Fruit fly (Drosophila melanogaster) whole organism, adult: ENCODE data around the gene Zpr1.

Experiments
- CG11617 ChIP-seq: fragments of 200-800 bp; sonication (Bioruptor generic); optimal IDR thresholded peaks from 2 replicates; lab custom pipeline; 2017; ENCODE audit warnings: mild to moderate bottlenecking, missing biosample characterization, missing genetic modification reagents, missing genetic modification characterization
- CG12768 ChIP-seq: fragments of 200-800 bp; sonication (Bioruptor generic); optimal IDR thresholded peaks from 2 replicates; lab custom pipeline; 2017; ENCODE audit warnings: missing biosample characterization, missing genetic modification characterization, mild to moderate bottlenecking, moderate library complexity, missing genetic modification reagents
- CG14711 ChIP-seq: fragments of 200-800 bp; sonication (Bioruptor generic); optimal IDR thresholded peaks from 2 replicates; lab custom pipeline; 2018; ENCODE audit warnings: missing biosample characterization, mild to moderate bottlenecking, missing genetic modification characterization, moderate library complexity
- CG1620 ChIP-seq: fragments of 200-800 bp; sonication (Bioruptor generic); optimal IDR thresholded peaks from 2 replicates; lab custom pipeline; 2016; ENCODE audit warnings: missing biosample characterization, missing genetic modification characterization
- CG33017 ChIP-seq: fragments of 200-800 bp; sonication (Bioruptor generic); optimal IDR thresholded peaks from 2 replicates; lab custom pipeline; 2018; ENCODE audit warnings: missing biosample characterization, mild to moderate bottlenecking, missing genetic modification characterization, moderate library complexity
- CG5204 ChIP-seq: fragments of 200-800 bp; sonication (Bioruptor generic); optimal IDR thresholded peaks from 2 replicates; lab custom pipeline; 2016; ENCODE audit warnings: missing biosample characterization, missing genetic modification characterization
- CG7045 ChIP-seq: fragments of 200-800 bp; sonication (Bioruptor generic); optimal IDR thresholded peaks from 2 replicates; lab custom pipeline; 2017; ENCODE audit warnings: missing biosample characterization, mild to moderate bottlenecking, missing genetic modification characterization
- CG7101 ChIP-seq: fragments of 200-800 bp; sonication (Bioruptor generic); optimal IDR thresholded peaks from 2 replicates; lab custom pipeline; 2018; ENCODE audit warnings: missing biosample characterization, mild to moderate bottlenecking, missing genetic modification characterization, moderate library complexity
- Clk ChIP-seq: fragments of 200-800 bp; sonication (Bioruptor generic); optimal IDR thresholded peaks from 2 replicates; lab custom pipeline; 2017; ENCODE audit warnings: missing biosample characterization, missing genetic modification characterization
- Crg-1 ChIP-seq: fragments of 200-800 bp; sonication (Bioruptor generic); optimal IDR thresholded peaks from 2 replicates; lab custom pipeline; 2016; ENCODE audit warnings: missing biosample characterization, missing genetic modification characterization
- Hr96 ChIP-seq: fragments of 200-800 bp; sonication (Bioruptor generic); optimal IDR thresholded peaks from 2 replicates; lab custom pipeline; 2016; ENCODE audit warnings: missing biosample characterization, missing genetic modification characterization
- Mnt ChIP-seq: fragments of 200-800 bp; sonication (Bioruptor generic); optimal IDR thresholded peaks from 2 replicates; lab custom pipeline; 2016; ENCODE audit warnings: missing biosample characterization, mild to moderate bottlenecking, missing genetic modification characterization
- bab1 ChIP-seq: fragments of 200-800 bp; sonication (Bioruptor generic); optimal IDR thresholded peaks from 3 replicates; lab custom pipeline; 2019; ENCODE audit warnings: missing biosample characterization, mild to moderate bottlenecking, missing genetic modification characterization, moderate library complexity
- cic ChIP-seq: fragments of 200-800 bp; sonication (Bioruptor generic); optimal IDR thresholded peaks from 2 replicates; lab custom pipeline; 2017; ENCODE audit warnings: missing biosample characterization, mild to moderate bottlenecking, missing genetic modification characterization, moderate library complexity
- cnc ChIP-seq, 2 experiments: fragments of >200 bp; optimal IDR thresholded peaks; 2 replicates each; lab custom pipeline; 2017
- kay ChIP-seq: fragments of 200-800 bp; sonication (Bioruptor generic); peaks from one replicate; lab custom pipeline; 2016; ENCODE audit warnings: missing biosample characterization, missing genetic modification characterization, borderline replicate concordance
- ovo ChIP-seq: fragments of 200-800 bp; sonication (Bioruptor generic); optimal IDR thresholded peaks from 2 replicates; lab custom pipeline; 2016; ENCODE audit warnings: missing biosample characterization, missing genetic modification characterization
- pad ChIP-seq: fragments of 200-800 bp; sonication (Bioruptor generic); optimal IDR thresholded peaks from 3 replicates; lab custom pipeline; 2017; ENCODE audit warnings: missing biosample characterization, missing genetic modification characterization, mild to moderate bottlenecking, moderate library complexity, missing genetic modification reagents
- tj ChIP-seq: fragments of 200-800 bp; sonication (Bioruptor generic); optimal IDR thresholded peaks from 3 replicates; lab custom pipeline; 2017; ENCODE audit warnings: missing biosample characterization, mild to moderate bottlenecking, missing genetic modification characterization, moderate library complexity
- toe ChIP-seq: fragments of 200-800 bp; sonication (Bioruptor generic); optimal IDR thresholded peaks from 2 replicates; lab custom pipeline; 2016; ENCODE audit warnings: missing biosample characterization, missing genetic modification characterization

The Zpr1 gene

DNA sequence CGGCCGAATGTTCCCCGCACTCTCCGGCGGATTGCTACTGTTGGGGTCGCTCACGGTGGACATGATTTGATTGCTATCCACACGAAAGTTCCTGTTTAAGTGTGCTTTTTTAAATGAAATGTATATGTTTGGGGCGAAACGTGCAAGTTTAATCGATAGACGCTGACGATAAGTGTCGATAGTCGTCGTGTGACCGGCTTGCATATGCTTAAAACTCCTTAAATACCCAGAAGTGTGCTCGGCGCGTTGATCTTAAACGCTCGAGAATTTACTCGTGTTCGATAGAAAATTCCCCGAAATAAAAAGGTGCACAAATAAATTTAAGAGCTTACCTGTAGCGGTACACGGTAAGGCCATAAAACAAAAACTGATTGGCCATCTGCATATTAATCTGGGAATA is at the start of gene Zpr1, which contains the start of gene CG44532:
Gene Zpr1 (minus strand): TSS at position 179 of the 400 bp plus-strand sequence.
Gene CG44532 (plus strand): TSS at position 181 of the 400 bp plus-strand sequence.
- no peak for TF ChIP-seq CG7045 (GFP tag; lab: Kevin White, UChicago)
- no peak for TF ChIP-seq pad (GFP tag; lab: Kevin White, UChicago)
- peak; percentile 63 for TF ChIP-seq Mnt (GFP tag; lab: Kevin White, UChicago)

- TF ChIP-seq CG33017 (tag; lab: Kevin White, UChicago), result no peak
- TF ChIP-seq CG14711 (tag; lab: Kevin White, UChicago), result no peak
- no peak for TF ChIP-seq kay (GFP tag; lab: Kevin White, UChicago)
- no peak for TF ChIP-seq CG7101 (tag; lab: Kevin White, UChicago)
- no peak for TF ChIP-seq CG7045 (GFP tag; lab: Kevin White, UChicago)
- no peak for TF ChIP-seq Hr96 (GFP tag; lab: Kevin White, UChicago)
- TF ChIP-seq cic (GFP tag; lab: Kevin White, UChicago), result no peak
- no peak for TF ChIP-seq cnc (optimal IDR thresholded peaks at IDR 0.05; lab: Kevin White, UChicago)
- no peak for TF ChIP-seq tj
- no peak for TF ChIP-seq Clk (GFP tag; lab: Kevin White, UChicago)
- TF ChIP-seq CG11617 (GFP tag; lab: Kevin White, UChicago), result no peak
- TF ChIP-seq toe (GFP tag; lab: Kevin White, UChicago), result no peak
- TF ChIP-seq CG5204, result no peak
- TF ChIP-seq bab1 (GFP tag; lab: Kevin White, UChicago), result no peak
- no peak for TF ChIP-seq Mnt (GFP tag; lab: Kevin White, UChicago)
- no peak for TF ChIP-seq ovo (GFP tag; lab: Kevin White, UChicago)
- TF ChIP-seq pad (GFP tag; lab: Kevin White, UChicago), result no peak
Measured at dm6 chrX:9210787-9211186, 48.9 kb upstream of the Zpr1 start, which contains the start of gene SmydA-9. Gene SmydA-9 (minus strand): TSS chrX:9210887.

- TF ChIP-seq ovo (GFP tag; lab: Kevin White, UChicago), result peak; percentile 45
- TF ChIP-seq Crg-1 (GFP tag; lab: Kevin White, UChicago), result peak; percentile 61
- peak; percentile 71 for TF ChIP-seq cic (GFP tag; lab: Kevin White, UChicago)
- peak; percentile 84 for TF ChIP-seq CG7045 (GFP tag; lab: Kevin White, UChicago)
- peak; percentile 62 for TF ChIP-seq bab1 (GFP tag; lab: Kevin White, UChicago)
- TF ChIP-seq Clk (GFP tag; lab: Kevin White, UChicago), result peak; percentile 43
- peak; percentile 76 for TF ChIP-seq CG12768 (GFP tag; lab: Kevin White, UChicago)
- peak; percentile 22 for TF ChIP-seq toe (GFP tag; lab: Kevin White, UChicago)
- peak; percentile 65 for TF ChIP-seq CG1620
- TF ChIP-seq CG33017 (tag; lab: Kevin White, UChicago), result peak; percentile 83
- no peak for TF ChIP-seq cnc (optimal IDR thresholded peaks at IDR 0.05; lab: Kevin White, UChicago)
- TF ChIP-seq tj, result peak; percentile 80
- peak; percentile 39 for TF ChIP-seq Hr96 (GFP tag; lab: Kevin White, UChicago)
- TF ChIP-seq CG7101 (tag; lab: Kevin White, UChicago), result peak; percentile 95
- peak; percentile 88 for TF ChIP-seq CG14711 (tag; lab: Kevin White, UChicago)
- TF ChIP-seq Mnt (GFP tag; lab: Kevin White, UChicago), result peak; percentile 64
- no peak for TF ChIP-seq kay (GFP tag; lab: Kevin White, UChicago)
- TF ChIP-seq pad (GFP tag; lab: Kevin White, UChicago), result peak; percentile 80
- TF ChIP-seq CG5204, result peak; percentile 35
- TF ChIP-seq CG11617 (GFP tag; lab: Kevin White, UChicago), result peak; percentile 91
Measured at dm6 chrX:9201866-9202681, 40.2 kb upstream of the Zpr1 start.

DNA sequence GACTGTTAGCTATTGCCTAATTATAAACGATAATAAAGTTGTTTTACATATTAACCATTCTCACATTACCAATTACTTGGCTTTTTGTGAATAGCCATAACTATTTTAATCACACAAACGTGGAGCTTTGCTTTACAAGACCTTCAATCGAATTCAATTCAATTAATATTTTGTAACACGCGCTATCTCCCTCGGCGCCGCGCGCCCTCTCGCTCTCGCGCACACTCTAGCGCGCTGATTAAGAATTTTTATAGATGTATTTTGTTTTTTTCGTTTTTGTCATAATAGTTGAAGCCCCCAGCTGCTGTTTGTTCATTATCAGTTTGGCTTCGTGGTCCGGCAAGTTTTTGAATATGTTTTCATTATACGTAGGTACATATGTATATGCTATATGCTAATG is 39.2 kb upstream of the Zpr1 start:
- TF ChIP-seq Clk (GFP tag; lab: Kevin White, UChicago), result no peak
- peak; percentile 84 for TF ChIP-seq Mnt (GFP tag; lab: Kevin White, UChicago)

- TF ChIP-seq Mnt (GFP tag; lab: Kevin White, UChicago), result peak; percentile 58
- no peak for TF ChIP-seq CG14711 (tag; lab: Kevin White, UChicago)
Measured at dm6 chrX:9200234-9200633, 38.3 kb upstream of the Zpr1 start.

DNA sequence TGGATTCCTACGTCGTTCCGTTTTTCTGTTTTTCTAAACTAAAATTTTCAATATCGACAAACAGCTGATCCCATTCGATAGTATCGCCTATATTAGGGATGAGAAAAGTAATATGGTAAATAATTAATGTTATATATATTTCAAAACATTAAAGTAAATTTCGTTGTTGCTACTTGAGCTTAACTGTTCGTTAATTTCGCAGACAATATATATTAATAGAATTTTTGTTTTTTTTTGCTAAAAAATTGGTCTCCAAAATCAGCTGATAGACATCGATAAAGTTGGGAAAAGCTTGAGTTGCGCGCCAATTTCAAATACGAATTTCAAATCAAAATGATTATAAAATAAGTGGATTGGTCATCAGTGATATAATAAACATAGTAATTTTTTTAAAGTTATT is 34.5 kb upstream of the Zpr1 start, which contains the start of gene CG12118:
Gene CG12118 (minus strand): TSS at position 53 of the 400 bp plus-strand sequence.
- TF ChIP-seq ovo (GFP tag; lab: Kevin White, UChicago), result peak; percentile 60
- TF ChIP-seq CG7045 (GFP tag; lab: Kevin White, UChicago), result peak; percentile 10
- TF ChIP-seq Clk (GFP tag; lab: Kevin White, UChicago), result no peak
- peak; percentile 87 for TF ChIP-seq CG14711 (tag; lab: Kevin White, UChicago)
- peak; percentile 58 for TF ChIP-seq pad (GFP tag; lab: Kevin White, UChicago)
- TF ChIP-seq CG5204, result peak; percentile 17
- peak; percentile 87 for TF ChIP-seq CG1620
- TF ChIP-seq cnc (optimal IDR thresholded peaks at IDR 0.05; lab: Kevin White, UChicago), result no peak
- TF ChIP-seq CG7101 (tag; lab: Kevin White, UChicago), result peak; percentile 85
- TF ChIP-seq Hr96 (GFP tag; lab: Kevin White, UChicago), result no peak
- peak; percentile 67 for TF ChIP-seq Crg-1 (GFP tag; lab: Kevin White, UChicago)
- TF ChIP-seq CG33017 (tag; lab: Kevin White, UChicago), result peak; percentile 56
- TF ChIP-seq tj, result peak; percentile 71
- peak; percentile 69 for TF ChIP-seq Mnt (GFP tag; lab: Kevin White, UChicago)
- TF ChIP-seq bab1 (GFP tag; lab: Kevin White, UChicago), result peak; percentile 96
- TF ChIP-seq CG12768 (GFP tag; lab: Kevin White, UChicago), result peak; percentile 16
- TF ChIP-seq toe (GFP tag; lab: Kevin White, UChicago), result peak; percentile 32
- peak; percentile 1 for TF ChIP-seq cic (GFP tag; lab: Kevin White, UChicago)
- peak; percentile 84 for TF ChIP-seq CG11617 (GFP tag; lab: Kevin White, UChicago)
- TF ChIP-seq kay (GFP tag; lab: Kevin White, UChicago), result no peak
